Worm (Caenorhabditis elegans) whole organism, L2 larva: ENCODE data around the gene zig-4.

ENCODE experiments used
- C34F6.9 ChIP-seq: fragments of 150-350 bp; optimal IDR thresholded peaks from 2 replicates; lab custom pipeline; 2014; ENCODE audit warnings: missing biosample characterization, missing genetic modification characterization
- R02D3.7 ChIP-seq: fragments of 150-350 bp; optimal IDR thresholded peaks from 2 replicates; lab custom pipeline; 2014; ENCODE audit warnings: missing biosample characterization, missing genetic modification characterization
- ZK546.5 ChIP-seq: sonication (generic microtip); optimal IDR thresholded peaks from 2 replicates; lab custom pipeline; 2017; ENCODE audit warnings: missing biosample characterization, missing genetic modification characterization
- aly-2 ChIP-seq: fragments of 150-350 bp; optimal IDR thresholded peaks from 2 replicates; lab custom pipeline; 2014; ENCODE audit warnings: missing biosample characterization, missing genetic modification characterization
- dmd-4 ChIP-seq: sonication (generic microtip); optimal IDR thresholded peaks from 2 replicates; lab custom pipeline; 2017; ENCODE audit warnings: missing biosample characterization, missing genetic modification characterization
- lin-13 ChIP-seq: fragments of 150-350 bp; optimal IDR thresholded peaks from 2 replicates; lab custom pipeline; 2014; ENCODE audit warnings: missing biosample characterization, missing genetic modification reagents, missing genetic modification characterization
- lsy-2 ChIP-seq, 2 experiments: fragments of 150-350 bp in 1 of 2; sonication (generic microtip) in 1 of 2; optimal IDR thresholded peaks; 2 replicates each; lab custom pipeline; 2014 to 2017; ENCODE audit warnings: missing biosample characterization in 2 of 2, missing genetic modification characterization in 2 of 2
- mdl-1 ChIP-seq, 2 experiments: fragments of 150-350 bp in 1 of 2; sonication (generic microtip) in 1 of 2; optimal IDR thresholded peaks; 2 replicates each; lab custom pipeline; 2017; ENCODE audit warnings: missing biosample characterization in 2 of 2, missing genetic modification characterization in 2 of 2
- nhr-11 ChIP-seq: fragments of 150-350 bp; optimal IDR thresholded peaks from 2 replicates; lab custom pipeline; 2014; ENCODE audit warnings: missing biosample characterization, missing genetic modification characterization
- nhr-23 ChIP-seq: fragments of 150-350 bp; optimal IDR thresholded peaks from 2 replicates; lab custom pipeline; 2014; ENCODE audit warnings: missing biosample characterization, missing genetic modification reagents, missing genetic modification characterization
- unc-39 ChIP-seq: fragments of 150-350 bp; optimal IDR thresholded peaks from 2 replicates; lab custom pipeline; 2014; ENCODE audit warnings: missing biosample characterization, missing genetic modification characterization
- unc-62 ChIP-seq: fragments of 150-350 bp; optimal IDR thresholded peaks from 2 replicates; lab custom pipeline; 2014; ENCODE audit warnings: missing biosample characterization, missing genetic modification reagents, missing genetic modification characterization
- zag-1 ChIP-seq: fragments of 150-350 bp; optimal IDR thresholded peaks from 2 replicates; lab custom pipeline; 2014; ENCODE audit warnings: missing biosample characterization, missing genetic modification characterization
- ztf-11 ChIP-seq: sonication (generic microtip); optimal IDR thresholded peaks from 2 replicates; lab custom pipeline; 2017; ENCODE audit warnings: missing biosample characterization, missing genetic modification characterization

DNA sequence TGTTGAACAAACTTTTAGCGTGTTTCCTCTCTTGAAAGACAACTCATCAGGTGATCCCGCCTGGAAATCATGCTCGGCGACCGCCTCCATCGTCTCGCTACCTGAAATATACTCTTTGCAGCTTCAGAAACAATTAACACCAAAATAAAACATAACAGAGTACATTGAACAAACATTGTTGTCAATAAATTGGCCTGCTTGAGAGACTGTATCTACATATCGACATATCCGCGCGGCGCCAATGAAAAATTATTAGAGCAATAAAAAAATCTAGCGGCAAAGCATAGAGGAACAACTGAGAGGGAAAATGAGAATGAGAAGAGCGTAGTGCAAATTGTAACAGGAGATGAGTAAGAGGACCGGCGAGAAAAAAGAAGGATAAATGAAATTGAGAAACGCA, 36.4 kb downstream of the zig-4 start, which contains the start of gene sem-5:
- TF ChIP-seq mdl-1 (tag; optimal IDR thresholded peaks at IDR 0.05; lab: Kevin White, UChicago) (no peak), R02D3.7 (tag; lab: Kevin White, UChicago) (no peak), ZK546.5 (tag; lab: Kevin White, UChicago) (no peak), C34F6.9 (no peak), nhr-11 (tag; lab: Kevin White, UChicago) (no peak), nhr-23 (tag; lab: Kevin White, UChicago) (no peak), unc-62 (GFP tag; lab: Kevin White, UChicago) (no peak), unc-39 (tag; lab: Kevin White, UChicago) (no peak), aly-2 (tag; lab: Kevin White, UChicago) (no peak), lsy-2 (tag; optimal IDR thresholded peaks at IDR 0.05; lab: Kevin White, UChicago) (no peak), lin-13 (GFP tag; lab: Kevin White, UChicago) (no peak), dmd-4 (no peak), ztf-11 (tag; lab: Kevin White, UChicago) (no peak), zag-1 (tag; lab: Kevin White, UChicago) (no peak)
